Fruit fly (Drosophila melanogaster) whole organism, pupa: ENCODE data around the gene CG13458.
A peak's percentile ranks its signal among the peaks of the same experiment; 100 is the strongest.

Experiments
- CG10348 ChIP-seq: fragments of 200-800 bp; sonication (Bioruptor generic); IDR thresholded peaks from 2 replicates; pipeline ENCODE4 v1.3.6; 2022; ENCODE audit warnings: missing biosample characterization, missing genetic modification characterization
- CG12605 ChIP-seq: fragments of 200-800 bp; sonication (Bioruptor generic); IDR thresholded peaks from 2 replicates; pipeline ENCODE4 v1.3.6; 2022; ENCODE audit warnings: missing biosample characterization, missing genetic modification characterization
- CG13204 ChIP-seq: fragments of 200-800 bp; sonication (Bioruptor generic); optimal IDR thresholded peaks from 2 replicates; lab custom pipeline; 2018; ENCODE audit warnings: missing biosample characterization, mild to moderate bottlenecking, missing genetic modification characterization, moderate library complexity
- CG14655 ChIP-seq: fragments of 200-800 bp; sonication (Bioruptor generic); optimal IDR thresholded peaks from 3 replicates; lab custom pipeline; 2017; ENCODE audit warnings: mild to moderate bottlenecking, missing biosample characterization, missing genetic modification reagents, missing genetic modification characterization
- CG15710 ChIP-seq: fragments of 200-800 bp; sonication (Bioruptor generic); optimal IDR thresholded peaks from 2 replicates; lab custom pipeline; 2018; ENCODE audit warnings: missing biosample characterization, mild to moderate bottlenecking, missing genetic modification characterization, moderate library complexity
- CG17806 ChIP-seq: fragments of 200-800 bp; sonication (Bioruptor generic); optimal IDR thresholded peaks from 2 replicates; lab custom pipeline; 2018; ENCODE audit warnings: missing biosample characterization, mild to moderate bottlenecking, missing genetic modification characterization, moderate library complexity
- CG32121 ChIP-seq: fragments of 200-800 bp; sonication (Bioruptor generic); IDR thresholded peaks from 2 replicates; pipeline ENCODE4 v1.3.6; 2022; ENCODE audit warnings: missing biosample characterization, missing genetic modification characterization
- CG34367 ChIP-seq: fragments of 200-800 bp; sonication (Bioruptor generic); optimal IDR thresholded peaks from 2 replicates; lab custom pipeline; 2018; ENCODE audit warnings: missing biosample characterization, mild to moderate bottlenecking, missing genetic modification characterization
- CG4496 ChIP-seq: fragments of 200-800 bp; sonication (Bioruptor generic); IDR thresholded peaks from 3 replicates; pipeline ENCODE4 v1.3.6; 2022; ENCODE audit warnings: missing biosample characterization, missing genetic modification characterization
- CG8159 ChIP-seq: fragments of 200-800 bp; sonication (Bioruptor generic); optimal IDR thresholded peaks from 3 replicates; lab custom pipeline; 2018; ENCODE audit warnings: missing biosample characterization, mild to moderate bottlenecking, missing genetic modification characterization, moderate library complexity
- CG8301 ChIP-seq: fragments of 200-800 bp; sonication (Bioruptor generic); optimal IDR thresholded peaks from 2 replicates; lab custom pipeline; 2018; ENCODE audit warnings: missing biosample characterization, mild to moderate bottlenecking, missing genetic modification characterization
- CG9948 ChIP-seq: fragments of 200-800 bp; sonication (Bioruptor generic); optimal IDR thresholded peaks from 2 replicates; lab custom pipeline; 2018; ENCODE audit warnings: missing biosample characterization, mild to moderate bottlenecking, missing genetic modification characterization, moderate library complexity
- D1 ChIP-seq: fragments of 200-800 bp; sonication (Bioruptor generic); optimal IDR thresholded peaks from 2 replicates; lab custom pipeline; 2018; ENCODE audit warnings: missing biosample characterization, mild to moderate bottlenecking, missing genetic modification characterization, moderate library complexity
- EcR ChIP-seq: fragments of 200-800 bp; sonication (Bioruptor generic); optimal IDR thresholded peaks from 3 replicates; lab custom pipeline; 2019; ENCODE audit warnings: missing biosample characterization, missing genetic modification characterization, mild to moderate bottlenecking, moderate library complexity, missing genetic modification reagents
- Ets98B ChIP-seq: fragments of 200-800 bp; sonication (Bioruptor generic); IDR thresholded peaks from 2 replicates; pipeline ENCODE4 v1.3.6; 2022; ENCODE audit warnings: missing biosample characterization, missing genetic modification characterization
- Pif1A ChIP-seq: fragments of 200-800 bp; sonication (Bioruptor generic); optimal IDR thresholded peaks from 3 replicates; lab custom pipeline; 2016; ENCODE audit warnings: missing biosample characterization, missing genetic modification characterization
- Pif1B ChIP-seq: fragments of 200-800 bp; sonication (Bioruptor generic); optimal IDR thresholded peaks from 3 replicates; lab custom pipeline; 2016; ENCODE audit warnings: missing biosample characterization, missing genetic modification characterization
- Snoo ChIP-seq: fragments of 200-800 bp; sonication (Bioruptor generic); optimal IDR thresholded peaks from 3 replicates; lab custom pipeline; 2017; ENCODE audit warnings: missing biosample characterization, mild to moderate bottlenecking, missing genetic modification characterization, inconsistent platforms
- fd96Ca ChIP-seq: fragments of 200-800 bp; sonication (Bioruptor generic); IDR thresholded peaks from 3 replicates; pipeline ENCODE4 v1.3.6; 2022; ENCODE audit warnings: missing biosample characterization, missing genetic modification characterization
- gl ChIP-seq: fragments of 200-800 bp; sonication (Bioruptor generic); optimal IDR thresholded peaks from 2 replicates; lab custom pipeline; 2018; ENCODE audit warnings: missing biosample characterization, mild to moderate bottlenecking, missing genetic modification characterization
- rn ChIP-seq: fragments of 200-800 bp; sonication (Bioruptor generic); IDR thresholded peaks from 2 replicates; pipeline ENCODE4 v1.3.6; 2022; ENCODE audit warnings: missing biosample characterization, missing genetic modification characterization

CG13458 gene

dm6 chr3L:15123736-15124135 is 10.4 kb downstream of the CG13458 start:
- no peak for TF ChIP-seq CG32121 (GFP tag; lab: Robert Waterston, UW)
- TF ChIP-seq Pif1B (GFP tag; lab: Kevin White, UChicago): no peak
- no peak for TF ChIP-seq CG9948 (tag; lab: Kevin White, UChicago)
- TF ChIP-seq CG13204 (GFP tag; lab: Kevin White, UChicago): peak; percentile 83
- peak; percentile 88 for TF ChIP-seq EcR
- TF ChIP-seq Ets98B (GFP tag; lab: Robert Waterston, UW): no peak
- no peak for TF ChIP-seq CG12605 (GFP tag; lab: Robert Waterston, UW)

- TF ChIP-seq gl (tag; lab: Kevin White, UChicago): no peak
- peak; percentile 95 for TF ChIP-seq EcR
- TF ChIP-seq CG17806 (tag; lab: Kevin White, UChicago): no peak
- peak; percentile 74 for TF ChIP-seq CG13204 (GFP tag; lab: Kevin White, UChicago)
Measured at dm6 chr3L:15125077-15125652, 11.8 kb downstream of the CG13458 start, which contains the start of gene CG16959. CG16959 (minus strand) TSS chr3L:15125321.

DNA sequence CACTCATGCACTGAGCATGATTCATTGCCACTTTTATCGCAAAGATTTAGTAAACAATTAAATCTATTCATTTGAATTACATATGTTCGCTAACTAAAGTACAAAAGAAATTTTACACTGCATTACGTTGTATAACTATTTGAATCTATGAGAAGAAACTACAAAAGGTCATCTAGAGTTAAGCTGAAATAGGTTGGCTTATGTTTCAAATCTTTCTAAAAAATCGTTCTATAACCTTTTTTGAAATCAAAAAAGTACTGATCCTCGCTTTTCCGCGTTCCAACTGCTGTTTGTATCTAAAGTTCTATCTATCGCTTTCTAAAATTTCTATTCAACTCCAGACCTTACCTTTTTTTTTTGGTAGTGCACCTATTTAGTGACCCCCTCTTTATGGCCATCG is 12.4 kb downstream of the CG13458 start:
- TF ChIP-seq Snoo (tag; lab: Kevin White, UChicago) (no peak), CG8159 (tag; lab: Kevin White, UChicago) (no peak), Ets98B (GFP tag; lab: Robert Waterston, UW) (no peak), D1 (no peak), CG14655 (GFP tag; lab: Kevin White, UChicago) (no peak), CG15710 (tag; lab: Kevin White, UChicago) (no peak), CG9948 (tag; lab: Kevin White, UChicago) (peak; percentile 30), gl (tag; lab: Kevin White, UChicago) (no peak), CG34367 (tag; lab: Kevin White, UChicago) (no peak), rn (GFP tag; lab: Robert Waterston, UW) (no peak), CG12605 (GFP tag; lab: Robert Waterston, UW) (no peak), EcR (no peak), CG8301 (peak; percentile 51)

DNA sequence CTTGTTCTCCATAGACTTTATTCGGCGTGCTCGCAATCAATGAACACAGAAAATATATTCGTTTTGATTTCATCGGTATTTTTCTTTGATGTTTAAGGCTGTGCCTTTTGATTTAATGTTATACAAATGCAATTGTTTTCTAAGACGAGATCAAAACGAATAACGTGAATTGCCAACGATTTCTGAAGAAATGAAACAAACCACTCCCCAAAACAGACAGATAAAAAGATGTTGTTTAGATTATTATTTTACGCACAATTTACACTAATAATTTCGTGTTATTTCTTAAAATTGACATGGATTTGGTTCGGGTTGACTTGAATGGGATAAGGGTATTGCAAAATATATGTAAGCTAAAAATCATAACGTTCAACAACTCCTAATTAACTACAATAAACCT is 17.9 kb downstream of the CG13458 start, which contains the start of gene CG13457:
CG13457 (minus strand) TSS at position 101 of the 400 bp plus-strand sequence.
- TF ChIP-seq Pif1A (GFP tag; lab: Kevin White, UChicago): no peak
- TF ChIP-seq Pif1B (GFP tag; lab: Kevin White, UChicago): no peak
- TF ChIP-seq CG10348 (GFP tag; lab: Robert Waterston, UW): no peak
- no peak for TF ChIP-seq CG8159 (tag; lab: Kevin White, UChicago)
- no peak for TF ChIP-seq EcR

dm6 chr3L:15136659-15137572 is 23.6 kb downstream of the CG13458 start, which contains the start of gene CG12316:
CG12316 (minus strand) TSS chr3L:15136934.
- TF ChIP-seq CG34367 (tag; lab: Kevin White, UChicago): peak; percentile 95
- peak; percentile 77 for TF ChIP-seq rn (GFP tag; lab: Robert Waterston, UW)
- peak; percentile 94 for TF ChIP-seq CG15710 (tag; lab: Kevin White, UChicago)
- peak; percentile 94 for TF ChIP-seq CG4496 (GFP tag; lab: Robert Waterston, UW)
- TF ChIP-seq CG32121 (GFP tag; lab: Robert Waterston, UW): peak; percentile 92
- peak; percentile 89 for TF ChIP-seq CG9948 (tag; lab: Kevin White, UChicago)
- TF ChIP-seq Pif1A (GFP tag; lab: Kevin White, UChicago): peak; percentile 98
- TF ChIP-seq CG13204 (GFP tag; lab: Kevin White, UChicago): peak; percentile 91
- peak; percentile 94 for TF ChIP-seq gl (tag; lab: Kevin White, UChicago)
- peak; percentile 97 for TF ChIP-seq Pif1B (GFP tag; lab: Kevin White, UChicago)
- TF ChIP-seq CG8301: peak; percentile 95
- TF ChIP-seq D1: peak; percentile 80
- TF ChIP-seq CG14655 (GFP tag; lab: Kevin White, UChicago): peak; percentile 95
- peak; percentile 89 for TF ChIP-seq CG12605 (GFP tag; lab: Robert Waterston, UW)
- peak; percentile 96 for TF ChIP-seq fd96Ca (GFP tag; lab: Robert Waterston, UW)
- peak; percentile 61 for TF ChIP-seq EcR
- peak; percentile 96 for TF ChIP-seq Snoo (tag; lab: Kevin White, UChicago)
- peak; percentile 89 for TF ChIP-seq Ets98B (GFP tag; lab: Robert Waterston, UW)
- TF ChIP-seq CG17806 (tag; lab: Kevin White, UChicago): peak; percentile 93
- peak; percentile 95 for TF ChIP-seq CG8159 (tag; lab: Kevin White, UChicago)
- no peak for TF ChIP-seq CG10348 (GFP tag; lab: Robert Waterston, UW)

- TF ChIP-seq CG13204 (GFP tag; lab: Kevin White, UChicago): no peak
- TF ChIP-seq Pif1B (GFP tag; lab: Kevin White, UChicago): no peak
- no peak for TF ChIP-seq rn (GFP tag; lab: Robert Waterston, UW)
- no peak for TF ChIP-seq CG34367 (tag; lab: Kevin White, UChicago)
- no peak for TF ChIP-seq CG15710 (tag; lab: Kevin White, UChicago)
- no peak for TF ChIP-seq D1
- no peak for TF ChIP-seq CG10348 (GFP tag; lab: Robert Waterston, UW)
- no peak for TF ChIP-seq CG12605 (GFP tag; lab: Robert Waterston, UW)
- TF ChIP-seq gl (tag; lab: Kevin White, UChicago): no peak
- no peak for TF ChIP-seq CG9948 (tag; lab: Kevin White, UChicago)
- TF ChIP-seq fd96Ca (GFP tag; lab: Robert Waterston, UW): no peak
- TF ChIP-seq Snoo (tag; lab: Kevin White, UChicago): no peak
- TF ChIP-seq Ets98B (GFP tag; lab: Robert Waterston, UW): no peak
- TF ChIP-seq CG17806 (tag; lab: Kevin White, UChicago): no peak
- TF ChIP-seq CG8159 (tag; lab: Kevin White, UChicago): no peak
- no peak for TF ChIP-seq CG4496 (GFP tag; lab: Robert Waterston, UW)
- no peak for TF ChIP-seq CG32121 (GFP tag; lab: Robert Waterston, UW)
- no peak for TF ChIP-seq Pif1A (GFP tag; lab: Kevin White, UChicago)
Measured at dm6 chr3L:15137790-15138189, 24.4 kb downstream of the CG13458 start.
